Fruit fly (Drosophila melanogaster) whole organism: Measurements from ENCODE around the gene jar.
A peak's percentile ranks its signal among the peaks of the same experiment; 100 is the strongest.

Experiments used
- CG8478 ChIP-seq: fragments of >200 bp; optimal IDR thresholded peaks from 2 replicates; lab custom pipeline; 2018; ENCODE audit warnings: inconsistent platforms
- Dll ChIP-seq: fragments of >200 bp; optimal IDR thresholded peaks from 2 replicates; lab custom pipeline; 2017
- EcR ChIP-seq, 2 experiments: fragments of >200 bp; optimal IDR thresholded peaks; 2 replicates each; lab custom pipeline; 2017; ENCODE audit warnings: missing biosample characterization in 2 of 2, missing genetic modification characterization in 2 of 2, missing genetic modification reagents in 2 of 2
- pan ChIP-seq: fragments of >200 bp; optimal IDR thresholded peaks from 2 replicates; lab custom pipeline; 2017
- psq ChIP-seq: fragments of >200 bp; optimal IDR thresholded peaks from 2 replicates; lab custom pipeline; 2017
- usp ChIP-seq: fragments of >200 bp; optimal IDR thresholded peaks from 2 replicates; lab custom pipeline; 2017; ENCODE audit warnings: missing biosample characterization, missing genetic modification characterization, mixed read lengths

Gene jar

dm6 chr3R:24263588-24264413, 7.2 kb downstream of the jar start:
- TF ChIP-seq CG8478 (lab: Kevin White, UChicago) = no peak
- no peak for TF ChIP-seq psq (lab: Kevin White, UChicago)
- TF ChIP-seq EcR (GFP tag; optimal IDR thresholded peaks at IDR 0.05; lab: Kevin White, UChicago) = no peak
- TF ChIP-seq pan = no peak
- TF ChIP-seq usp (GFP tag; lab: Kevin White, UChicago) = no peak

dm6 chr3R:24262923-24263322, 8.1 kb downstream of the jar start:
- TF ChIP-seq CG8478 (lab: Kevin White, UChicago) (no peak), psq (lab: Kevin White, UChicago) (no peak), pan (no peak), usp (GFP tag; lab: Kevin White, UChicago) (no peak), Dll (lab: Kevin White, UChicago) (no peak), EcR (GFP tag; optimal IDR thresholded peaks at IDR 0.05; lab: Kevin White, UChicago) (no peak)

dm6 chr3R:24261380-24262021, 9.5 kb downstream of the jar start:
- TF ChIP-seq psq (lab: Kevin White, UChicago) (no peak), Dll (lab: Kevin White, UChicago) (no peak), usp (GFP tag; lab: Kevin White, UChicago) (no peak), EcR (GFP tag; optimal IDR thresholded peaks at IDR 0.05; lab: Kevin White, UChicago) (no peak), pan (no peak), CG8478 (lab: Kevin White, UChicago) (no peak)

dm6 chr3R:24260411-24260810, 10.6 kb downstream of the jar start:
- no peak for TF ChIP-seq psq (lab: Kevin White, UChicago)
- TF ChIP-seq EcR (GFP tag; optimal IDR thresholded peaks at IDR 0.05; lab: Kevin White, UChicago) = no peak
- no peak for TF ChIP-seq usp (GFP tag; lab: Kevin White, UChicago)
- TF ChIP-seq CG8478 (lab: Kevin White, UChicago) = no peak
- no peak for TF ChIP-seq pan
- TF ChIP-seq Dll (lab: Kevin White, UChicago) = no peak

dm6 chr3R:24260041-24260379, 11.0 kb downstream of the jar start:
- TF ChIP-seq EcR (GFP tag; optimal IDR thresholded peaks at IDR 0.05; lab: Kevin White, UChicago) = no peak
- TF ChIP-seq CG8478 (lab: Kevin White, UChicago) = no peak
- no peak for TF ChIP-seq usp (GFP tag; lab: Kevin White, UChicago)
- TF ChIP-seq Dll (lab: Kevin White, UChicago) = no peak
- no peak for TF ChIP-seq pan
- no peak for TF ChIP-seq psq (lab: Kevin White, UChicago)

- TF ChIP-seq Dll (lab: Kevin White, UChicago) (peak; percentile 81), CG8478 (lab: Kevin White, UChicago) (no peak)
Measured at dm6 chr3R:24259278-24260040, 11.6 kb downstream of the jar start.

- TF ChIP-seq Dll (lab: Kevin White, UChicago) (no peak), usp (GFP tag; lab: Kevin White, UChicago) (no peak), CG8478 (lab: Kevin White, UChicago) (no peak), psq (lab: Kevin White, UChicago) (no peak), pan (no peak), EcR (GFP tag; optimal IDR thresholded peaks at IDR 0.05; lab: Kevin White, UChicago) (no peak)
Measured at dm6 chr3R:24258333-24258732, 12.7 kb downstream of the jar start.

dm6 chr3R:24252494-24252893, 18.5 kb downstream of the jar start, which contains the start of gene beta-PheRS:
TSS of gene beta-PheRS (minus strand) at chr3R:24252679.
- no peak for TF ChIP-seq pan

dm6 chr3R:24234721-24235120, 36.3 kb downstream of the jar start:
- TF ChIP-seq Dll (lab: Kevin White, UChicago) = no peak
- no peak for TF ChIP-seq psq (lab: Kevin White, UChicago)
- TF ChIP-seq CG8478 (lab: Kevin White, UChicago) = no peak
- TF ChIP-seq usp (GFP tag; lab: Kevin White, UChicago) = no peak
- TF ChIP-seq EcR (GFP tag; optimal IDR thresholded peaks at IDR 0.05; lab: Kevin White, UChicago) = no peak
- TF ChIP-seq pan = no peak

dm6 chr3R:24234162-24234529, 36.9 kb downstream of the jar start:
- TF ChIP-seq EcR (GFP tag; optimal IDR thresholded peaks at IDR 0.05; lab: Kevin White, UChicago) (no peak), pan (no peak), CG8478 (lab: Kevin White, UChicago) (no peak), Dll (lab: Kevin White, UChicago) (no peak), usp (GFP tag; lab: Kevin White, UChicago) (no peak)

- TF ChIP-seq CG8478 (lab: Kevin White, UChicago) = peak; percentile 19
- TF ChIP-seq Dll (lab: Kevin White, UChicago) = no peak
Measured at dm6 chr3R:24233366-24234161, 37.5 kb downstream of the jar start.
